Worm (Caenorhabditis elegans) whole organism, L2 larva: Measurements from ENCODE around the gene srt-70.

Source experiments
- R02D3.7 ChIP-seq: fragments of 150-350 bp; optimal IDR thresholded peaks from 2 replicates; lab custom pipeline; 2014; ENCODE audit warnings: missing biosample characterization, missing genetic modification characterization
- Y55F3AM.14 ChIP-seq: fragments of 200-800 bp; sonication (Bioruptor generic); optimal IDR thresholded peaks from 2 replicates; lab custom pipeline; 2018; ENCODE audit warnings: mild to moderate bottlenecking, missing genetic modification characterization, missing compliant biosample characterization
- aly-2 ChIP-seq: fragments of 150-350 bp; optimal IDR thresholded peaks from 2 replicates; lab custom pipeline; 2014; ENCODE audit warnings: missing biosample characterization, missing genetic modification characterization
- ama-1 ChIP-seq: fragments of 150-350 bp; optimal IDR thresholded peaks from 2 replicates; lab custom pipeline; 2018; ENCODE audit warnings: inconsistent platforms
- blmp-1 ChIP-seq: sonication (generic microtip); optimal IDR thresholded peaks from 2 replicates; lab custom pipeline; 2017; ENCODE audit warnings: missing genetic modification characterization, mild to moderate bottlenecking, missing compliant biosample characterization, antibody characterized with exemption, moderate library complexity; ENCODE audit not compliant: insufficient read depth
- ceh-16 ChIP-seq: fragments of 150-350 bp; optimal IDR thresholded peaks from 2 replicates; lab custom pipeline; 2014; ENCODE audit warnings: missing biosample characterization, missing genetic modification characterization
- ceh-82 ChIP-seq: fragments of 150-350 bp; optimal IDR thresholded peaks from 2 replicates; lab custom pipeline; 2014; ENCODE audit warnings: missing biosample characterization, missing genetic modification characterization
- crh-2 ChIP-seq: sonication (generic microtip); optimal IDR thresholded peaks from 2 replicates; lab custom pipeline; 2017; ENCODE audit warnings: missing biosample characterization, missing genetic modification characterization
- dmd-4 ChIP-seq: sonication (generic microtip); optimal IDR thresholded peaks from 2 replicates; lab custom pipeline; 2017; ENCODE audit warnings: missing biosample characterization, missing genetic modification characterization
- egl-27 ChIP-seq: sonication (generic microtip); optimal IDR thresholded peaks from 3 replicates; lab custom pipeline; 2017; ENCODE audit warnings: missing biosample characterization, missing genetic modification reagents, missing genetic modification characterization
- elt-1 ChIP-seq: fragments of 150-350 bp; optimal IDR thresholded peaks from 2 replicates; lab custom pipeline; 2014; ENCODE audit warnings: missing biosample characterization, missing genetic modification characterization
- gmeb-1 ChIP-seq: fragments of 150-350 bp; optimal IDR thresholded peaks from 2 replicates; lab custom pipeline; 2014; ENCODE audit warnings: missing biosample characterization, missing genetic modification characterization
- lin-11 ChIP-seq: fragments of 150-350 bp; sonication (generic microtip); optimal IDR thresholded peaks from 2 replicates; lab custom pipeline; 2014; ENCODE audit warnings: missing biosample characterization, missing genetic modification characterization, inconsistent platforms, mixed read lengths
- lin-39 ChIP-seq: fragments of 150-350 bp; optimal IDR thresholded peaks from 2 replicates; lab custom pipeline; 2014; ENCODE audit warnings: missing biosample characterization, missing genetic modification reagents, missing genetic modification characterization
- lsy-2 ChIP-seq, 2 experiments: fragments of 150-350 bp in 1 of 2; sonication (generic microtip) in 1 of 2; optimal IDR thresholded peaks; 2 replicates each; lab custom pipeline; 2014 to 2017; ENCODE audit warnings: missing biosample characterization in 2 of 2, missing genetic modification characterization in 2 of 2
- mab-5 ChIP-seq: fragments of 150-350 bp; optimal IDR thresholded peaks from 2 replicates; lab custom pipeline; 2014; ENCODE audit warnings: missing biosample characterization, missing genetic modification characterization
- mdl-1 ChIP-seq, 2 experiments: fragments of 150-350 bp in 1 of 2; sonication (generic microtip) in 1 of 2; optimal IDR thresholded peaks; 2 replicates each; lab custom pipeline; 2017; ENCODE audit warnings: missing biosample characterization in 2 of 2, missing genetic modification characterization in 2 of 2
- nhr-10 ChIP-seq: sonication (generic microtip); optimal IDR thresholded peaks from 2 replicates; lab custom pipeline; 2017; ENCODE audit warnings: missing biosample characterization, missing genetic modification characterization
- nhr-11 ChIP-seq: fragments of 150-350 bp; optimal IDR thresholded peaks from 2 replicates; lab custom pipeline; 2014; ENCODE audit warnings: missing biosample characterization, missing genetic modification characterization
- nhr-21 ChIP-seq: fragments of 150-350 bp; optimal IDR thresholded peaks from 2 replicates; lab custom pipeline; 2014; ENCODE audit warnings: missing biosample characterization, missing genetic modification characterization
- nhr-237 ChIP-seq: fragments of 150-350 bp; optimal IDR thresholded peaks from 2 replicates; lab custom pipeline; 2014; ENCODE audit warnings: missing biosample characterization, missing genetic modification characterization
- nhr-6 ChIP-seq: fragments of 150-350 bp; optimal IDR thresholded peaks from 2 replicates; lab custom pipeline; 2014; ENCODE audit warnings: missing biosample characterization, missing genetic modification characterization
- nhr-77 ChIP-seq: fragments of 150-350 bp; optimal IDR thresholded peaks from 2 replicates; lab custom pipeline; 2014; ENCODE audit warnings: missing biosample characterization, missing genetic modification characterization
- peb-1 ChIP-seq: fragments of 150-350 bp; optimal IDR thresholded peaks from 2 replicates; lab custom pipeline; 2014; ENCODE audit warnings: missing biosample characterization, missing genetic modification characterization
- sem-4 ChIP-seq: fragments of 150-350 bp; optimal IDR thresholded peaks from 2 replicates; lab custom pipeline; 2014; ENCODE audit warnings: missing biosample characterization, missing genetic modification reagents, missing genetic modification characterization
- sma-3 ChIP-seq: sonication (generic microtip); optimal IDR thresholded peaks from 2 replicates; lab custom pipeline; 2016; ENCODE audit warnings: missing genetic modification reagents, missing genetic modification characterization, missing compliant biosample characterization
- sma-9 ChIP-seq, 2 experiments: fragments of 150-350 bp in 1 of 2; sonication (generic microtip) in 1 of 2; optimal IDR thresholded peaks; 2 replicates each; lab custom pipeline; 2014 to 2016; ENCODE audit warnings: missing genetic modification characterization in 2 of 2, mild to moderate bottlenecking in 1 of 2, missing biosample characterization in 1 of 2, missing compliant biosample characterization in 1 of 2, missing genetic modification reagents in 1 of 2, moderate library complexity in 1 of 2
- snpc-4 ChIP-seq: fragments of 150-350 bp; optimal IDR thresholded peaks from 2 replicates; lab custom pipeline; 2014; ENCODE audit warnings: missing biosample characterization, missing genetic modification characterization
- unc-62 ChIP-seq: fragments of 150-350 bp; optimal IDR thresholded peaks from 2 replicates; lab custom pipeline; 2014; ENCODE audit warnings: missing biosample characterization, missing genetic modification reagents, missing genetic modification characterization
- zag-1 ChIP-seq: fragments of 150-350 bp; optimal IDR thresholded peaks from 2 replicates; lab custom pipeline; 2014; ENCODE audit warnings: missing biosample characterization, missing genetic modification characterization
- ztf-1 ChIP-seq: fragments of 200-800 bp; sonication (Bioruptor generic); conservative IDR thresholded peaks from 2 replicates; pipeline ENCODE4 v1.3.6; 2022; ENCODE audit warnings: missing genetic modification characterization, missing compliant biosample characterization
- ztf-4 ChIP-seq: fragments of 150-350 bp; optimal IDR thresholded peaks from 2 replicates; lab custom pipeline; 2014; ENCODE audit warnings: missing biosample characterization, missing genetic modification characterization

Gene srt-70

DNA sequence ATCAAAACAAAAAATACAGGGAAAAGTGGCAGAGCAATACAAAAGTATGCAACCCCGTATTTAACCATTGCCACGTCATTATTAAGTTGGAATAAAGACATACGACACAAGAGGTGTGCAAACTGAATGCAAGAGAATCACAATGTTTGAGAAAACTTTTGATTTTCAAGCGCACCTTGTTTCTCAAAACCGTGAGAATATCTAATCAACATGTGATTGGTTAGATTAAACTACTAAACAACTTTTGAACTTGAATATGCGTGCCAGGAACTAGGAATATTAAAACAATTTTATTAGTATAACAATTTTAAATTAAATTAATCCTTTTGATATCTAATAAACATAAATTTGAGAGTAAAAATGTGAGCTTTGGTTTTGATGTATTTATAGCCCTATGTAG lies at the start of gene srt-70:
srt-70 (minus strand) TSS at position 101 of the 400 bp plus-strand sequence.
- TF ChIP-seq blmp-1 (tag; lab: Kevin White, UChicago) (no peak), crh-2 (tag; lab: Kevin White, UChicago) (no peak), lin-11 (tag; lab: Kevin White, UChicago) (no peak), nhr-10 (tag; lab: Kevin White, UChicago) (no peak), nhr-11 (tag; lab: Kevin White, UChicago) (no peak), ztf-1 (GFP tag; lab: Robert Waterston, UW) (no peak), nhr-21 (tag; lab: Kevin White, UChicago) (no peak)

DNA sequence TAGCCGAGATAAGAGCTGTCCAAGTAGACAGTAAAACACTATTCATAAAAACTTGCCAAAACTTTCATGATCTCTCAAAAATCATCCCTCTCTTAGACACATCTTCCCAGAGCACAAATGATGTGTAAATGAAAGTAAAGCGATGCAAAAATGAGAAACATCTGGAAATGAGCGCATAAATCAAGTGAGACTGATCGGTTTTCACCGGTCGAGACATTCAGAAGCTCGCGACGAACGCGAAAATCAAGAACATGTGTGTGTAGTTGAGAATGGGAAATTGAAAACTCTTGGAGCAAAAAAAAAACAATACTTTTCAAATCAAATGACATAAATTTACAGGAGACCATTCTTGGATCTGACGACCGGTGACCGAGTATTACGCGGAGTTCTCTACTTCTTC lies 45.0 kb upstream of the srt-70 start:
- TF ChIP-seq nhr-21 (tag; lab: Kevin White, UChicago) (no peak), mab-5 (tag; lab: Kevin White, UChicago) (no peak), snpc-4 (tag; lab: Kevin White, UChicago) (no peak), lsy-2 (tag; optimal IDR thresholded peaks at IDR 0.05; lab: Kevin White, UChicago) (no peak), nhr-11 (tag; lab: Kevin White, UChicago) (no peak), aly-2 (tag; lab: Kevin White, UChicago) (no peak), elt-1 (no peak)

ce11 chrV:5303389-5303788 lies 44.0 kb upstream of the srt-70 start, which contains the start of gene ncx-2:
TSS of gene ncx-2 (plus strand) at chrV:5303689.
- TF ChIP-seq ztf-4 (tag; lab: Kevin White, UChicago), result no peak
- no peak for TF ChIP-seq gmeb-1
- no peak for TF ChIP-seq aly-2 (tag; lab: Kevin White, UChicago)
- TF ChIP-seq peb-1, result no peak
- no peak for TF ChIP-seq ceh-16 (tag; lab: Kevin White, UChicago)
- TF ChIP-seq nhr-11 (tag; lab: Kevin White, UChicago), result no peak
- no peak for TF ChIP-seq mdl-1 (tag; optimal IDR thresholded peaks at IDR 0.05; lab: Kevin White, UChicago)

DNA sequence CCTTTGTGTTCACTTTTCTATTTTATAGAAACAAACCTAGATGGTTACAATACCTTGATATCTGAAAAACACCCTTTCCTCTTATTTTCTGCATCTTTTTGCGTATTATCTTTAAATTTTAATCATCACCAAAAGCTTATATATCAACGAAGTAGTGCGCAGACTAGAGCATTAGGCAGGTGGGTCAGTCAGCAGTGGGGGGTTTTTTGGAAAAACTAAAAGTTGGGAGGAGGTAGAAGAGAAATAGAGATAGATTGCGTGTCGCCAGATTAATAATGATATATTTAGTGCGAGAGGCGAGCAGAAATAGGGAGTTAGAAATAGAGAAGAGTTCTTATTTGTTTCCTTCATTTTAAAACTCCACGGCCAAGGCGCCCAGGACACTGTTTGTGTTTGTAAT lies 41.9 kb upstream of the srt-70 start:
- no peak for TF ChIP-seq Y55F3AM.14
- TF ChIP-seq dmd-4 (tag; lab: Kevin White, UChicago), result no peak
- TF ChIP-seq crh-2 (tag; lab: Kevin White, UChicago), result no peak
- TF ChIP-seq, all 48 proteins: peak for 0

- TF ChIP-seq ceh-16 (tag; lab: Kevin White, UChicago), result no peak
- TF ChIP-seq nhr-237 (tag; lab: Kevin White, UChicago), result no peak
- no peak for TF ChIP-seq unc-62 (GFP tag; lab: Kevin White, UChicago)
- no peak for TF ChIP-seq sem-4 (tag; lab: Kevin White, UChicago)
- no peak for TF ChIP-seq zag-1 (tag; lab: Kevin White, UChicago)
- TF ChIP-seq ama-1 (lab: Kevin White, UChicago), result no peak
- no peak for TF ChIP-seq sma-3
- no peak for TF ChIP-seq ceh-82 (tag; lab: Kevin White, UChicago)
- no peak for TF ChIP-seq lsy-2 (tag; optimal IDR thresholded peaks at IDR 0.05; lab: Kevin White, UChicago)
- no peak for TF ChIP-seq nhr-77
- no peak for TF ChIP-seq nhr-11 (tag; lab: Kevin White, UChicago)
- no peak for TF ChIP-seq mdl-1 (tag; optimal IDR thresholded peaks at IDR 0.05; lab: Kevin White, UChicago)
- TF ChIP-seq R02D3.7 (tag; lab: Kevin White, UChicago), result no peak
- TF ChIP-seq lin-39 (tag; lab: Kevin White, UChicago), result no peak
- no peak for TF ChIP-seq lin-11 (tag; lab: Kevin White, UChicago)
- TF ChIP-seq ztf-1 (GFP tag; lab: Robert Waterston, UW), result no peak
- no peak for TF ChIP-seq nhr-6 (tag; lab: Kevin White, UChicago)
- TF ChIP-seq sma-9 (GFP tag; optimal IDR thresholded peaks at IDR 0.05; lab: Kevin White, UChicago), result no peak
- no peak for TF ChIP-seq sma-9 (tag; optimal IDR thresholded peaks at IDR 0.05; lab: Kevin White, UChicago)
- TF ChIP-seq blmp-1 (tag; lab: Kevin White, UChicago), result no peak
- no peak for TF ChIP-seq egl-27 (tag; lab: Kevin White, UChicago)
- TF ChIP-seq, all 48 proteins: peak for 0
These were observed 38.4 kb upstream of the srt-70 start for ce11 chrV:5297740-5298139.
